Fruit fly (Drosophila melanogaster): ENCODE data around the gene fd96Ca.
"Not testable (repeated sequence)": the region's sequence is repeated elsewhere in the genome, so short reads cannot be mapped to it uniquely, and the experiment has no call there.

DNA sequence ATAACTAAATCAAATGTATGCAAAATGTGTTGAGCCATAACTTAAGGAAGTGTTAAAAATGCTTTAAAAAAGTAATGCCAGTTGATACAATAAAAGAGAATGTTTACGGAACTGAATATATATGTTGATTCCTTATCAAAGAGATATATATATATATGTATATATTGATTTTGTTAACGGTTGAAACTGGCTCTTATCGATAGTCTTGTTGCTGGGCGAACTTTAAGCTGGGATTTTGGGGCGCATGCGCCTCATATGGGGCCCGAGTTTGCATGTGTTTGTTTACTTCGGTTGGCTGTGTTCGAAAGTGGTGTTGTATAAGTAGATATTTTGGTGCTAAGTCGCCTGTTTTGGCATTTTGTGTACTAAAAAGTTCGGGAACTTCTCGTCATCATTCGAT is 48.6 kb downstream of the fd96Ca start, which contains the start of gene Bili:
- not testable (repeated sequence) for TF ChIP-seq psq, insv, ttk (optimal IDR thresholded peaks at IDR 0.05)
